Worm (Caenorhabditis elegans): Measurements from ENCODE around the gene C15F1.1.

C15F1.1 gene

ce11 chrII:6951250-6951806 is 38.4 kb upstream of the C15F1.1 start, which contains the start of the genes malt-1 and ceh-38 (continued):
- peak; percentile 92 for TF ChIP-seq fkh-10 (GFP tag; optimal IDR thresholded peaks at IDR 0.05)
- peak; percentile 84 for TF ChIP-seq ceh-82 (tag; optimal IDR thresholded peaks at IDR 0.05)
- TF ChIP-seq hmg-11 (tag; optimal IDR thresholded peaks at IDR 0.05): peak; percentile 100
- TF ChIP-seq pha-4 (tag; optimal IDR thresholded peaks at IDR 0.05): peak; percentile 98
- no peak for TF ChIP-seq fos-1 (tag; optimal IDR thresholded peaks at IDR 0.05)
- peak; percentile 54 for TF ChIP-seq daf-12 (tag; optimal IDR thresholded peaks at IDR 0.05)
- TF ChIP-seq nfya-1 (tag; optimal IDR thresholded peaks at IDR 0.05; ENCODE audit: insufficient read depth): peak; percentile 98
- peak; percentile 99 for TF ChIP-seq lin-39 (tag; optimal IDR thresholded peaks at IDR 0.05)
- TF ChIP-seq nhr-67 (tag; optimal IDR thresholded peaks at IDR 0.05): no peak
- no peak for TF ChIP-seq ceh-9 (tag; optimal IDR thresholded peaks at IDR 0.05)
- no peak for TF ChIP-seq unc-39 (tag; optimal IDR thresholded peaks at IDR 0.05)
- no peak for TF ChIP-seq nhr-77 (tag; optimal IDR thresholded peaks at IDR 0.05)
- TF ChIP-seq nhr-11 (tag; optimal IDR thresholded peaks at IDR 0.05): peak; percentile 90

- TF ChIP-seq nhr-67 (tag; optimal IDR thresholded peaks at IDR 0.05) (no peak), elt-2 (tag; optimal IDR thresholded peaks at IDR 0.05) (peak; percentile 42)
These were observed 34.5 kb upstream of the C15F1.1 start for ce11 chrII:6955084-6955697.

- TF ChIP-seq sea-2 (GFP tag; optimal IDR thresholded peaks at IDR 0.05) (no peak), nhr-11 (tag; optimal IDR thresholded peaks at IDR 0.05) (no peak), pha-4 (tag; optimal IDR thresholded peaks at IDR 0.05) (no peak), nhr-237 (tag; optimal IDR thresholded peaks at IDR 0.05) (no peak), R02D3.7 (tag; optimal IDR thresholded peaks at IDR 0.05) (no peak), ztf-11 (tag; optimal IDR thresholded peaks at IDR 0.05) (no peak), fkh-10 (GFP tag; optimal IDR thresholded peaks at IDR 0.05) (no peak), lsy-12 (tag; optimal IDR thresholded peaks at IDR 0.05) (no peak), mml-1 (tag; optimal IDR thresholded peaks at IDR 0.05) (no peak), hmg-11 (tag; optimal IDR thresholded peaks at IDR 0.05) (no peak), nhr-28 (tag; optimal IDR thresholded peaks at IDR 0.05) (no peak), ztf-4 (tag; optimal IDR thresholded peaks at IDR 0.05) (no peak), ceh-28 (tag; optimal IDR thresholded peaks at IDR 0.05) (no peak), elt-2 (tag; optimal IDR thresholded peaks at IDR 0.05) (no peak), jun-1 (tag; optimal IDR thresholded peaks at IDR 0.05) (no peak), nhr-67 (tag; optimal IDR thresholded peaks at IDR 0.05) (no peak), egl-27 (tag; optimal IDR thresholded peaks at IDR 0.05) (no peak), nhr-12 (tag; optimal IDR thresholded peaks at IDR 0.05) (no peak)
These were observed 31.5 kb upstream of the C15F1.1 start for ce11 chrII:6958136-6958535.

ce11 chrII:6965573-6965972 is 24.1 kb upstream of the C15F1.1 start, which contains the start of gene tra-2:
tra-2 (minus strand) TSS chrII:6965673.
- TF ChIP-seq skn-1 (tag; optimal IDR thresholded peaks at IDR 0.05): no peak
- TF ChIP-seq tbx-2 (tag; optimal IDR thresholded peaks at IDR 0.05): no peak
- TF ChIP-seq egl-27 (tag; optimal IDR thresholded peaks at IDR 0.05): no peak
- TF ChIP-seq ztf-11 (tag; optimal IDR thresholded peaks at IDR 0.05): no peak
- TF ChIP-seq unc-39 (tag; optimal IDR thresholded peaks at IDR 0.05): no peak
- TF ChIP-seq ztf-4 (tag; optimal IDR thresholded peaks at IDR 0.05): no peak
- TF ChIP-seq R02D3.7 (tag; optimal IDR thresholded peaks at IDR 0.05): no peak
- TF ChIP-seq nhr-237 (tag; optimal IDR thresholded peaks at IDR 0.05): no peak
- TF ChIP-seq nfya-1 (tag; optimal IDR thresholded peaks at IDR 0.05; ENCODE audit: insufficient read depth): no peak
- no peak for TF ChIP-seq lsy-12 (tag; optimal IDR thresholded peaks at IDR 0.05)
- no peak for TF ChIP-seq aly-2 (tag; optimal IDR thresholded peaks at IDR 0.05)

- peak; percentile 86 for TF ChIP-seq snpc-4 (tag; optimal IDR thresholded peaks at IDR 0.05)
- peak; percentile 35 for TF ChIP-seq lin-15B (tag; optimal IDR thresholded peaks at IDR 0.05)
- no peak for TF ChIP-seq ZK546.5 (tag; optimal IDR thresholded peaks at IDR 0.05)
- TF ChIP-seq hmg-11 (tag; optimal IDR thresholded peaks at IDR 0.05): peak; percentile 28
- TF ChIP-seq nhr-25 (tag; optimal IDR thresholded peaks at IDR 0.05): no peak
- no peak for TF ChIP-seq unc-39 (tag; optimal IDR thresholded peaks at IDR 0.05)
- peak; percentile 37 for TF ChIP-seq nfya-1 (tag; optimal IDR thresholded peaks at IDR 0.05; ENCODE audit: insufficient read depth)
- peak; percentile 49 for TF ChIP-seq nhr-23 (tag; optimal IDR thresholded peaks at IDR 0.05)
- no peak for TF ChIP-seq nhr-77 (tag; optimal IDR thresholded peaks at IDR 0.05)
- TF ChIP-seq R02D3.7 (tag; optimal IDR thresholded peaks at IDR 0.05): peak; percentile 76
- no peak for TF ChIP-seq zag-1 (tag; optimal IDR thresholded peaks at IDR 0.05)
These were observed 22.1 kb upstream of the C15F1.1 start, which contains the start of gene eif-2Bgamma for ce11 chrII:6967618-6968017. eif-2Bgamma (minus strand) TSS chrII:6967648.

Data from whole organism, L3 larva.